Fruit fly (Drosophila melanogaster): ENCODE data around the gene CG33700.

The CG33700 gene

dm6 chr3L:9548800-9549199, 23.5 kb upstream of the CG33700 start:
- TF ChIP-seq Dll (optimal IDR thresholded peaks at IDR 0.05): no peak
- no peak for TF ChIP-seq CG8478 (optimal IDR thresholded peaks at IDR 0.05)
- no peak for TF ChIP-seq usp (GFP tag; optimal IDR thresholded peaks at IDR 0.05)
- TF ChIP-seq psq (optimal IDR thresholded peaks at IDR 0.05): no peak
- no peak for TF ChIP-seq pan (optimal IDR thresholded peaks at IDR 0.05)
- no peak for TF ChIP-seq EcR (GFP tag; optimal IDR thresholded peaks at IDR 0.05)

dm6 chr3L:9547910-9548309, 22.6 kb upstream of the CG33700 start:
- TF ChIP-seq CG8478 (optimal IDR thresholded peaks at IDR 0.05) (no peak), EcR (GFP tag; optimal IDR thresholded peaks at IDR 0.05) (no peak), pan (optimal IDR thresholded peaks at IDR 0.05) (no peak), usp (GFP tag; optimal IDR thresholded peaks at IDR 0.05) (no peak), psq (optimal IDR thresholded peaks at IDR 0.05) (no peak), Dll (optimal IDR thresholded peaks at IDR 0.05) (no peak)

dm6 chr3L:9546875-9547324, 21.6 kb upstream of the CG33700 start, which contains the start of gene CG42673:
TSS of gene CG42673 (plus strand) at chr3L:9547220.
- TF ChIP-seq pan (optimal IDR thresholded peaks at IDR 0.05) (no peak), Dll (optimal IDR thresholded peaks at IDR 0.05) (peak; percentile 81)

DNA sequence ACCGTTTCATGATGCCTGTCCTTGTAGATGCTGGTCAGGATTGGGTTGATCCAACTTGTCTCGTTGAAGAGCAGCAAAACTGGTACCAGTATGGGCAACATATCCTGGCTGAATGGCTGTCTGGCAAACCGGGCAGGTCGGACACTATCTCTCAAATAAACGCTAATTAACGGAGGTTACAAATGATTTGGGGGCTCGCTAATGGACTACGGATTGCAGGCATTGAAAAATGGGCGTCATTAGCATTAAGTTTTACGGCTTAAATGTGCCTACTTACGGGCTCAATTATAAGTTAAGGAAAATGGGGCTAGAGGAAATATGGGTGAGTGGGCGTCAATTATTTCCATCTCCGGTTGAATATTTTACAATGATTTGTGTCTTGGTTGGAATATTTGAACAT, 18.6 kb upstream of the CG33700 start, which contains the start of gene Ir67a:
Gene Ir67a, minus strand, starts transcription at position 101 of the 400 bp plus-strand sequence.
- TF ChIP-seq psq (optimal IDR thresholded peaks at IDR 0.05) (no peak), usp (GFP tag; optimal IDR thresholded peaks at IDR 0.05) (no peak), EcR (GFP tag; optimal IDR thresholded peaks at IDR 0.05) (no peak), pan (optimal IDR thresholded peaks at IDR 0.05) (no peak), Dll (optimal IDR thresholded peaks at IDR 0.05) (no peak), CG8478 (optimal IDR thresholded peaks at IDR 0.05) (no peak)

- TF ChIP-seq EcR (GFP tag; optimal IDR thresholded peaks at IDR 0.05) (peak in 1 of 2 experiments; percentile 87), psq (optimal IDR thresholded peaks at IDR 0.05) (no peak)
Observed at dm6 chr3L:9528835-9529234, 3.5 kb upstream of the CG33700 start, which contains the start of gene Or67a. TSS of gene Or67a (plus strand) at chr3L:9529067.

DNA sequence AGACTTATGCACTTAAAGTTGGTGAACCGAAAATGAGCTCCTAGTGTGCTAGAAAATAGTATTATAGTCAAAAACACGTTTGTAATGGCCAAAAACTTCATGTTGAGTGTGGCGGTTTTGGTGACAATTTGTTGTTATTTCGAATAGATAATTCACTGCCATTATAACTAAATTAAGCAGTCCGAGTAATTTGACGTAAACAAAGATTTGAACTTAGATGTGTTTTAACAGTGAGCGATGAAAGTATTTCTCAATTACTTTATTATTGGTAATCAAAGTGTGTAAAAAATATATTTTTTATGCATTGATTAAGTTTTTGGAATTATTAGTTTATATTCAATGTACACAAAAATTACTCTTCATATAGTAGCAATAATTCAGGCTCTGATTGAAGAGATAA, 12.0 kb downstream of the CG33700 start, which contains the start of gene CG33702:
Gene CG33702, minus strand, starts transcription at position 101 of the 400 bp plus-strand sequence.
- TF ChIP-seq Dll (optimal IDR thresholded peaks at IDR 0.05) (no peak), psq (optimal IDR thresholded peaks at IDR 0.05) (no peak), usp (GFP tag; optimal IDR thresholded peaks at IDR 0.05) (no peak), pan (optimal IDR thresholded peaks at IDR 0.05) (no peak), EcR (GFP tag; optimal IDR thresholded peaks at IDR 0.05) (no peak), CG8478 (optimal IDR thresholded peaks at IDR 0.05) (no peak)

- no peak for TF ChIP-seq psq (optimal IDR thresholded peaks at IDR 0.05)
- no peak for TF ChIP-seq pan (optimal IDR thresholded peaks at IDR 0.05)
- no peak for TF ChIP-seq CG8478 (optimal IDR thresholded peaks at IDR 0.05)
- no peak for TF ChIP-seq EcR (GFP tag; optimal IDR thresholded peaks at IDR 0.05)
- no peak for TF ChIP-seq usp (GFP tag; optimal IDR thresholded peaks at IDR 0.05)
- TF ChIP-seq Dll (optimal IDR thresholded peaks at IDR 0.05): no peak
Observed at dm6 chr3L:9512560-9512959, 12.8 kb downstream of the CG33700 start, which contains the start of gene CG33703. TSS of gene CG33703 (minus strand) at chr3L:9512660.

dm6 chr3L:9511287-9512256, 13.8 kb downstream of the CG33700 start, which contains the start of gene RpS9:
TSS of gene RpS9 (minus strand) at chr3L:9511531.
- TF ChIP-seq EcR (GFP tag; optimal IDR thresholded peaks at IDR 0.05) (no peak), CG8478 (optimal IDR thresholded peaks at IDR 0.05) (no peak), pan (optimal IDR thresholded peaks at IDR 0.05) (no peak), Dll (optimal IDR thresholded peaks at IDR 0.05) (no peak), psq (optimal IDR thresholded peaks at IDR 0.05) (no peak), usp (GFP tag; optimal IDR thresholded peaks at IDR 0.05) (no peak)

- TF ChIP-seq pan (optimal IDR thresholded peaks at IDR 0.05): no peak
- no peak for TF ChIP-seq EcR (GFP tag; optimal IDR thresholded peaks at IDR 0.05)
- no peak for TF ChIP-seq Dll (optimal IDR thresholded peaks at IDR 0.05)
- peak; percentile 37 for TF ChIP-seq CG8478 (optimal IDR thresholded peaks at IDR 0.05)
- no peak for TF ChIP-seq usp (GFP tag; optimal IDR thresholded peaks at IDR 0.05)
- no peak for TF ChIP-seq psq (optimal IDR thresholded peaks at IDR 0.05)
Observed at dm6 chr3L:9509037-9509830, 16.1 kb downstream of the CG33700 start, which contains the start of gene CG3408. TSS of gene CG3408 (minus strand) at chr3L:9509583.

- TF ChIP-seq Dll (optimal IDR thresholded peaks at IDR 0.05) (no peak), pan (optimal IDR thresholded peaks at IDR 0.05) (peak; percentile 75), usp (GFP tag; optimal IDR thresholded peaks at IDR 0.05) (no peak)
Observed at dm6 chr3L:9508653-9509036, 16.7 kb downstream of the CG33700 start.

DNA sequence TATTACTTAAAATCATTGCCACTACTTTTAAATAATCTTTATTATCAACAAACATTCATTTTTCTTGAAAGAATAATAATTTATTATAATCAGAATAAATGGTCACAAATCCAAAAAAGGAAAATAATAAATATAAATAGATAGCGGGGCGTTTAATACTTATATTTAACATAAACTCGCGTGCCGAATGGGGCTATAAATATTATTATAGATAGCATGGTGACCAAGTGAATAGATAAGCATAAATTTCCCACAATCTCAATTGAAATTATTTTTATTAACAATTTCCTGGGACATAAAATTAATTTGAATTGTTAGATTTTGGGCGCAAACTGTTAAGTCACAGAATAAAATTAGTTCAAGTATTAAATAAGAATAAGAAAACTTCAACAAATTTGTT, 18.9 kb downstream of the CG33700 start:
- TF ChIP-seq EcR (GFP tag; optimal IDR thresholded peaks at IDR 0.05) (no peak), CG8478 (optimal IDR thresholded peaks at IDR 0.05) (no peak), pan (optimal IDR thresholded peaks at IDR 0.05) (no peak), psq (optimal IDR thresholded peaks at IDR 0.05) (no peak), usp (GFP tag; optimal IDR thresholded peaks at IDR 0.05) (no peak), Dll (optimal IDR thresholded peaks at IDR 0.05) (no peak)

DNA sequence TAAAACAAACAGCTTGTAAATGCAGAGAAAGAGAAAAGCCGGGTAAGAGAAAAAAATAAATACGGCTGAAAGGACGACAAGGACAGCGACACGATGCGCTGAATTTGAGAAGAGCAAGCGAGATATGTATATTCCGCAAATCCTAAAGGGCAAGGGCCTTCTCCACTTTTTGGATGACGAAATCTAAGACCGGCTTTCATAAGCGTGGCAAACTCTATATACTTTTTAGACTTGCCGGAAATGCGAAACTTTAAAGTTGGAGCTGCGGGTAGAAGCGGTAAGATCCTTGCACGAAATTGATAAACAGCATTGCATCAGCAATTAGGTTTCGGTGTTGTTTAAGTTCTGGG, 19.7 kb downstream of the CG33700 start:
- TF ChIP-seq EcR (GFP tag; optimal IDR thresholded peaks at IDR 0.05): peak; percentile 49 to 61
- no peak for TF ChIP-seq psq (optimal IDR thresholded peaks at IDR 0.05)
- TF ChIP-seq CG8478 (optimal IDR thresholded peaks at IDR 0.05): no peak

Measured in whole organism.